Worm (Caenorhabditis elegans): ENCODE measurements around the gene C54F6.15.

DNA sequence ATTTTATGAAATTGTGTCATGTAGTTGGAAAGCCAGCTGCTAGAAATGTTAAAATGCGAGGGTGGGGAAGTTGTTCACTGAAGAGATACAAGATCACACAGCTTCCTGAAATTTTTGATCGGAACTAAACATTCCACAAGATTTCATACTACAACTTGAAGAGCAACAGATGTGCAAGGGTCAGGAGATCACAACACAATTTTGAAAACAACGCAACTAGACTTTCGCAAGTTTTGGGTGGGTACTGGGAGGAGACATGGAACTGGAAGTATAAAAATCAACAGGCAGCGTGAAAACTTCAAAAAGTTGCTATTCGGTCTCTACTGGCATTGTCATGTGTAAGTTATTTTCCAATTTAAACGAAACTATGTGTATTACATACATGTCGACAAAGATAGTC, 29.6 kb upstream of the C54F6.15 start, which contains the start of gene F19F10.3:
- TF ChIP-seq pha-2 (tag; optimal IDR thresholded peaks at IDR 0.05) (no peak), ama-1 (optimal IDR thresholded peaks at IDR 0.05) (no peak), ref-2 (tag; optimal IDR thresholded peaks at IDR 0.05) (no peak), ceh-18 (tag; optimal IDR thresholded peaks at IDR 0.05) (no peak), tbx-2 (tag; optimal IDR thresholded peaks at IDR 0.05) (no peak), lim-6 (tag; optimal IDR thresholded peaks at IDR 0.05) (no peak), pros-1 (tag; optimal IDR thresholded peaks at IDR 0.05) (no peak), ceh-9 (tag; optimal IDR thresholded peaks at IDR 0.05) (no peak), fkh-10 (GFP tag; optimal IDR thresholded peaks at IDR 0.05) (no peak), fkh-6 (tag; optimal IDR thresholded peaks at IDR 0.05) (no peak), ceh-45 (GFP tag; IDR thresholded peaks at IDR 0.05) (no peak), Y22D7AL.16 (tag; optimal IDR thresholded peaks at IDR 0.05) (no peak), zip-5 (tag; optimal IDR thresholded peaks at IDR 0.05) (no peak), C38D4.7 (GFP tag; optimal IDR thresholded peaks at IDR 0.05) (no peak)
